Worm (Caenorhabditis elegans): ENCODE measurements around the gene W04E12.5.

DNA sequence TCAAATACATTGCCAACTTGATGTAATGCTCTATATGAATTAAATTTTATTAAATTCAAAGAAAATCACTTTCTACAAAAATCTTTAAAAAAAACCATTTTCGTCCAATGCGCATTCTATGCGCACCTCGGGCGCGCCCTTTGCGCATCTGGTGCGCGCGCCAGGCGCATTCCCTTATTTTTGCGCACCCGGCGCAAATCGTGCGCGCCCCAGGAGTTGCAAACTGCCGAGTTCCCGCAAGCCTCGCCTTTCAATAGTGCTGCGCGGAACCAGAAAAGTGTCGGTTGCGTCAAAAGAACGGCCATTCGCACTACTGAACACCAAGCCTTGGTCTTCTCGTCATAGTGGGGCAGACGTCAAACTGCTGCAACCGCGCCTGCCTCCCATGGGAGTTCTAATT, 12.2 kb upstream of the W04E12.5 start:
- TF ChIP-seq him-1 (tag; optimal IDR thresholded peaks at IDR 0.05) (no peak), W03F9.2 (tag; optimal IDR thresholded peaks at IDR 0.05) (no peak), dao-5 (tag; optimal IDR thresholded peaks at IDR 0.05) (no peak)

Measured in whole organism, L4/young adult.